Worm (Caenorhabditis elegans) whole organism, L4 larva: ENCODE data around the gene str-134.
A peak's percentile ranks its signal among the peaks of the same experiment; 100 is the strongest.
"Not testable (repeated sequence)": the region's sequence is repeated elsewhere in the genome, so short reads cannot be mapped to it uniquely, and the experiment has no call there.

Source experiments
- R02D3.7 ChIP-seq: fragments of 150-350 bp; sonication (generic microtip); optimal IDR thresholded peaks from 3 replicates; lab custom pipeline; 2014; ENCODE audit warnings: missing biosample characterization, missing genetic modification characterization
- ZK546.5 ChIP-seq, 2 experiments: sonication (generic microtip); optimal IDR thresholded peaks; 2 replicates each; lab custom pipeline; 2017; ENCODE audit warnings: missing biosample characterization in 2 of 2, missing genetic modification characterization in 2 of 2
- ama-1 ChIP-seq: fragments of 150-350 bp; optimal IDR thresholded peaks from 2 replicates; lab custom pipeline; 2014; ENCODE audit warnings: inconsistent platforms, mixed read lengths
- fkh-10 ChIP-seq: fragments of 150-350 bp; optimal IDR thresholded peaks from 2 replicates; lab custom pipeline; 2014; ENCODE audit warnings: missing biosample characterization, missing genetic modification reagents, missing genetic modification characterization
- hlh-30 ChIP-seq: sonication (generic microtip); optimal IDR thresholded peaks from 2 replicates; lab custom pipeline; 2017; ENCODE audit warnings: antibody characterized with exemption, mild to moderate bottlenecking, missing genetic modification characterization, missing compliant biosample characterization; ENCODE audit not compliant: insufficient read depth
- lin-1 ChIP-seq: fragments of 200-800 bp; sonication (Bioruptor generic); IDR thresholded peaks from 2 replicates; pipeline ENCODE4 v1.3.6; 2022; ENCODE audit warnings: missing genetic modification reagents, missing genetic modification characterization, missing compliant biosample characterization
- lir-3 ChIP-seq: sonication (generic microtip); optimal IDR thresholded peaks from 2 replicates; lab custom pipeline; 2016; ENCODE audit warnings: mild to moderate bottlenecking, missing genetic modification characterization, missing compliant biosample characterization
- mxl-3 ChIP-seq: fragments of 200-800 bp; sonication (Bioruptor generic); optimal IDR thresholded peaks from 2 replicates; lab custom pipeline; 2018; ENCODE audit warnings: mild to moderate bottlenecking, missing genetic modification characterization, missing compliant biosample characterization
- nhr-25 ChIP-seq: sonication (generic microtip); optimal IDR thresholded peaks from 2 replicates; lab custom pipeline; 2017; ENCODE audit warnings: missing genetic modification characterization, mild to moderate bottlenecking, missing compliant biosample characterization, antibody characterized with exemption, moderate library complexity, borderline replicate concordance; ENCODE audit not compliant: insufficient read depth
- nhr-77 ChIP-seq: fragments of 150-350 bp; optimal IDR thresholded peaks from 2 replicates; lab custom pipeline; 2014; ENCODE audit warnings: missing biosample characterization, missing genetic modification characterization
- pha-4 ChIP-seq, 2 experiments: fragments of 150-350 bp in 1 of 2; fragments of 200-800 bp in 1 of 2; sonication (Bioruptor generic) in 1 of 2; IDR thresholded peaks in 1 of 2; optimal IDR thresholded peaks in 1 of 2; 2 replicates each; pipeline versions ENCODE4 v1.3.6 to Lab custom; 2014 to 2022; ENCODE audit warnings: missing genetic modification characterization in 2 of 2, missing genetic modification reagents in 2 of 2, missing biosample characterization in 1 of 2, missing compliant biosample characterization in 1 of 2
- php-3 ChIP-seq: fragments of 200-800 bp; sonication (Bioruptor generic); IDR thresholded peaks from 2 replicates; pipeline ENCODE4 v1.3.6; 2022; ENCODE audit warnings: missing genetic modification reagents, missing genetic modification characterization, missing compliant biosample characterization
- skn-1 ChIP-seq: fragments of 150-350 bp; optimal IDR thresholded peaks from 2 replicates; lab custom pipeline; 2014; ENCODE audit warnings: missing biosample characterization, missing genetic modification characterization
- unc-62 ChIP-seq, 3 experiments: fragments of 150-350 bp in 1 of 3; sonication (generic microtip); optimal IDR thresholded peaks in 2 of 3; peaks in 1 of 3; 1 replicate in 1 of 3; 2 replicates in 2 of 3; lab custom pipeline; 2014 to 2017; ENCODE audit warnings: missing biosample characterization in 3 of 3, missing genetic modification characterization in 3 of 3, missing genetic modification reagents in 3 of 3, missing genotype in 1 of 3

DNA sequence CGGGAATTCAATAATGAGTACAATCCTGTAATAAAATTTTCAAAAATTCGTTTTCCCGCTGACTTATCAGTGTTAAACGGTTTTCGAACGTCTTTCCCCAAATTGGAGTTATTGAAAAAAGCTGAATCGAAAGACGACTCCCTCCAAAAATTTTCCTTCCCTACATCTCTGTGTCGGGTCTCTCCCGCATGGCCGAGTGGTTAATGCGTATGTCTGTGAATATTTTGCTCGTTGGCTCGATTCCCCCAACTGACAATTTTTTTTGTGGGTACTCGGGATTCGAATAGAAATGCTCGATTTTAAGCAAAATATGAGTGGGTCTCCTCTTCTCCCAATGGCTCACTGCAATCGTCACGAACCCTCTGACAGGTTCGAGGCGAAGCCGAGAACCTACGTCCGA, 37.0 kb upstream of the str-134 start:
- TF ChIP-seq lir-3 (tag; lab: Kevin White, UChicago); nhr-25 (tag; lab: Kevin White, UChicago); R02D3.7 (tag; lab: Kevin White, UChicago); ZK546.5 (tag; optimal IDR thresholded peaks at IDR 0.05; lab: Kevin White, UChicago); nhr-77 (tag; lab: Kevin White, UChicago); unc-62 (GFP tag; optimal IDR thresholded peaks at IDR 0.05 in 1 of 2; lab: Kevin White, UChicago); unc-62 (tag; optimal IDR thresholded peaks at IDR 0.05; lab: Kevin White, UChicago); fkh-10 (GFP tag; lab: Kevin White, UChicago); ama-1 (lab: Kevin White, UChicago); mxl-3 (GFP tag; lab: Kevin White, UChicago); pha-4 (tag; optimal IDR thresholded peaks at IDR 0.05; lab: Kevin White, UChicago); skn-1 (tag; lab: Kevin White, UChicago); hlh-30 (tag; lab: Kevin White, UChicago): not testable (repeated sequence)
- peak; percentile 57; the same call in 1 of the 2 replicates for TF ChIP-seq php-3 (GFP tag; lab: Robert Waterston, UW)
- peak; percentile 51; the same call in 1 of the 2 replicates for TF ChIP-seq lin-1
- TF ChIP-seq pha-4 (GFP tag; IDR thresholded peaks at IDR 0.05; lab: Robert Waterston, UW), result peak; percentile 51; the same call in 1 of the 2 replicates
